Worm (Caenorhabditis elegans) whole organism, L4/young adult: ENCODE data around the gene srh-195.
"Not testable (repeated sequence)": the region's sequence is repeated elsewhere in the genome, so short reads cannot be mapped to it uniquely, and the experiment has no call there.

Source experiments
- W03F9.2 ChIP-seq: fragments of 150-350 bp; optimal IDR thresholded peaks from 2 replicates; lab custom pipeline; 2014; ENCODE audit warnings: missing biosample characterization, missing genetic modification characterization
- dao-5 ChIP-seq: sonication (generic microtip); optimal IDR thresholded peaks from 2 replicates; lab custom pipeline; 2016; ENCODE audit warnings: missing genotype, missing genetic modification characterization, moderate library complexity, missing compliant biosample characterization
- him-1 ChIP-seq: sonication (generic microtip); optimal IDR thresholded peaks from 2 replicates; lab custom pipeline; 2016; ENCODE audit warnings: missing genotype, missing genetic modification reagents, missing genetic modification characterization, missing compliant biosample characterization

srh-195 gene

ce11 chrII:2081257-2081656, 35.4 kb downstream of the srh-195 start, which contains the start of gene T16A1.4:
TSS of gene T16A1.4 (plus strand) at chrII:2081557.
- TF ChIP-seq him-1 (no peak), dao-5 (no peak), W03F9.2 (tag; lab: Kevin White, UChicago) (no peak)

- no peak for TF ChIP-seq dao-5
- no peak for TF ChIP-seq W03F9.2 (tag; lab: Kevin White, UChicago)
- TF ChIP-seq him-1: no peak
Observed at ce11 chrII:2080425-2080824, 36.3 kb downstream of the srh-195 start, which contains the start of gene F07E5.9. TSS of gene F07E5.9 (minus strand) at chrII:2080525.

- no peak for TF ChIP-seq him-1
- no peak for TF ChIP-seq dao-5
- TF ChIP-seq W03F9.2 (tag; lab: Kevin White, UChicago): no peak
Observed at ce11 chrII:2076467-2076866, 40.2 kb downstream of the srh-195 start.

DNA sequence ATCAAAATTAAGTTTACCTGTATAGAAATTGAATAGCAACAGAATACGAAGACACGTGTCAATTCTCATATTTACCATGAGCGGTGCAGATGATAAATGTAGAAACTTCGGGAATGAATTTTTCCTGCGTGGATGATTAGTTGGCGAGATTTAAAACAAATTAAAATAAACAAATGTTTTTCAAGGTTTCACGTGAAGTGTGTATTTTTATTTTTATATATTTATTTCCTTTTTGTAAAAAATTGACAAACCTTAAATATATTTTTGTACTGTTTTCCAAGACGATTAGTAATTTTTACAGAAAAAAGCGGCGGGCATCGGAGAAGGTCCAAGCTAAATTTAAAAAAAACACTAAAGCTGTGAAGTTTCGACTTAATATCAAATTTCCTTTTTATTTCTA, 41.2 kb downstream of the srh-195 start, which contains the start of gene F07E5.8:
F07E5.8 (minus strand) TSS at position 101 of the 400 bp plus-strand sequence.
- TF ChIP-seq W03F9.2 (tag; lab: Kevin White, UChicago) (no peak), him-1 (no peak), dao-5 (no peak)

ce11 chrII:2071429-2071828, 45.3 kb downstream of the srh-195 start, which contains the start of gene F07E5.7:
TSS of gene F07E5.7 (minus strand) at chrII:2071529.
- TF ChIP-seq him-1: no peak
- no peak for TF ChIP-seq W03F9.2 (tag; lab: Kevin White, UChicago)
- TF ChIP-seq dao-5: no peak

- not testable (repeated sequence) for TF ChIP-seq dao-5; W03F9.2 (tag; lab: Kevin White, UChicago); him-1
Observed at ce11 chrII:2067451-2068021, 49.2 kb downstream of the srh-195 start, which contains the start of gene F07E5.12. TSS of gene F07E5.12 (plus strand) at chrII:2067971.
